Worm (Caenorhabditis elegans) whole organism, L2 larva: Measurements from ENCODE around the gene gcy-18.

Experiments used
- R02D3.7 ChIP-seq: fragments of 150-350 bp; optimal IDR thresholded peaks from 2 replicates; lab custom pipeline; 2014; ENCODE audit warnings: missing biosample characterization, missing genetic modification characterization
- ZK546.5 ChIP-seq: sonication (generic microtip); optimal IDR thresholded peaks from 2 replicates; lab custom pipeline; 2017; ENCODE audit warnings: missing biosample characterization, missing genetic modification characterization
- ama-1 ChIP-seq: fragments of 150-350 bp; optimal IDR thresholded peaks from 2 replicates; lab custom pipeline; 2018; ENCODE audit warnings: inconsistent platforms
- dmd-4 ChIP-seq: sonication (generic microtip); optimal IDR thresholded peaks from 2 replicates; lab custom pipeline; 2017; ENCODE audit warnings: missing biosample characterization, missing genetic modification characterization
- egl-27 ChIP-seq: sonication (generic microtip); optimal IDR thresholded peaks from 3 replicates; lab custom pipeline; 2017; ENCODE audit warnings: missing biosample characterization, missing genetic modification reagents, missing genetic modification characterization
- lin-13 ChIP-seq: fragments of 150-350 bp; optimal IDR thresholded peaks from 2 replicates; lab custom pipeline; 2014; ENCODE audit warnings: missing biosample characterization, missing genetic modification reagents, missing genetic modification characterization
- lsy-2 ChIP-seq, 2 experiments: fragments of 150-350 bp in 1 of 2; sonication (generic microtip) in 1 of 2; optimal IDR thresholded peaks; 2 replicates each; lab custom pipeline; 2014 to 2017; ENCODE audit warnings: missing biosample characterization in 2 of 2, missing genetic modification characterization in 2 of 2
- mab-5 ChIP-seq: fragments of 150-350 bp; optimal IDR thresholded peaks from 2 replicates; lab custom pipeline; 2014; ENCODE audit warnings: missing biosample characterization, missing genetic modification characterization
- skn-1 ChIP-seq: sonication (generic microtip); optimal IDR thresholded peaks from 2 replicates; lab custom pipeline; 2017; ENCODE audit warnings: missing biosample characterization, missing genetic modification characterization
- snpc-4 ChIP-seq: fragments of 150-350 bp; optimal IDR thresholded peaks from 2 replicates; lab custom pipeline; 2014; ENCODE audit warnings: missing biosample characterization, missing genetic modification characterization
- unc-39 ChIP-seq: fragments of 150-350 bp; optimal IDR thresholded peaks from 2 replicates; lab custom pipeline; 2014; ENCODE audit warnings: missing biosample characterization, missing genetic modification characterization
- unc-62 ChIP-seq: fragments of 150-350 bp; optimal IDR thresholded peaks from 2 replicates; lab custom pipeline; 2014; ENCODE audit warnings: missing biosample characterization, missing genetic modification reagents, missing genetic modification characterization
- ztf-4 ChIP-seq: fragments of 150-350 bp; optimal IDR thresholded peaks from 2 replicates; lab custom pipeline; 2014; ENCODE audit warnings: missing biosample characterization, missing genetic modification characterization

- TF ChIP-seq unc-62 = no peak
- no peak for TF ChIP-seq ZK546.5 (tag; lab: Kevin White, UChicago)
- no peak for TF ChIP-seq snpc-4 (tag; lab: Kevin White, UChicago)
- TF ChIP-seq mab-5 (tag; lab: Kevin White, UChicago) = no peak
- TF ChIP-seq ama-1 (lab: Kevin White, UChicago) = no peak
- no peak for TF ChIP-seq R02D3.7
- TF ChIP-seq egl-27 (tag; lab: Kevin White, UChicago) = no peak
- TF ChIP-seq lin-13 (GFP tag; lab: Kevin White, UChicago) = no peak
- no peak for TF ChIP-seq ztf-4 (tag; lab: Kevin White, UChicago)
- no peak for TF ChIP-seq unc-39
- no peak for TF ChIP-seq skn-1 (tag; lab: Kevin White, UChicago)
- TF ChIP-seq dmd-4 (tag; lab: Kevin White, UChicago) = no peak
- no peak for TF ChIP-seq lsy-2 (tag; optimal IDR thresholded peaks at IDR 0.05; lab: Kevin White, UChicago)
Measured at ce11 chrIV:12859797-12860196, at the start of gene gcy-18.
